Worm (Caenorhabditis elegans) whole organism, mixed stage, embryonic: ENCODE data around the gene obr-3.

Experiments
- blmp-1 ChIP-seq: fragments of 150-350 bp; optimal IDR thresholded peaks from 2 replicates; lab custom pipeline; 2014; ENCODE audit warnings: missing biosample characterization, missing genetic modification characterization
- ceh-83 ChIP-seq: fragments of 200-800 bp; sonication (Bioruptor generic); optimal IDR thresholded peaks from 2 replicates; lab custom pipeline; 2018; ENCODE audit warnings: mild to moderate bottlenecking, missing genetic modification characterization, missing compliant biosample characterization
- lin-13 ChIP-seq: fragments of 150-350 bp; optimal IDR thresholded peaks from 2 replicates; lab custom pipeline; 2014; ENCODE audit warnings: missing biosample characterization, missing genetic modification characterization
- nhr-12 ChIP-seq: fragments of 150-350 bp; optimal IDR thresholded peaks from 2 replicates; lab custom pipeline; 2014; ENCODE audit warnings: missing biosample characterization, missing genetic modification characterization
- pha-4 ChIP-seq: fragments of 150-350 bp; optimal IDR thresholded peaks from 2 replicates; lab custom pipeline; 2018; ENCODE audit warnings: missing biosample characterization, missing genetic modification reagents, missing genetic modification characterization
- unc-120 ChIP-seq: sonication (generic microtip); optimal IDR thresholded peaks from 2 replicates; lab custom pipeline; 2017; ENCODE audit warnings: missing genetic modification characterization, missing compliant biosample characterization; ENCODE audit not compliant: poor library complexity, severe bottlenecking
- zip-8 ChIP-seq: fragments of 150-350 bp; optimal IDR thresholded peaks from 2 replicates; lab custom pipeline; 2014; ENCODE audit warnings: missing biosample characterization, missing genetic modification characterization
- ztf-11 ChIP-seq: fragments of 150-350 bp; optimal IDR thresholded peaks from 2 replicates; lab custom pipeline; 2014; ENCODE audit warnings: missing biosample characterization, missing genetic modification characterization

- TF ChIP-seq blmp-1 (no peak), nhr-12 (no peak), ztf-11 (tag; lab: Kevin White, UChicago) (no peak), lin-13 (no peak), zip-8 (tag; lab: Kevin White, UChicago) (no peak), unc-120 (no peak), ceh-83 (GFP tag; lab: Kevin White, UChicago) (no peak), pha-4 (tag; lab: Kevin White, UChicago) (no peak)
These were observed 13.8 kb upstream of the obr-3 start, which contains the start of gene twk-23 for ce11 chrX:13823482-13823881.
